Worm (Caenorhabditis elegans): ENCODE data around the gene C07G3.15.

DNA sequence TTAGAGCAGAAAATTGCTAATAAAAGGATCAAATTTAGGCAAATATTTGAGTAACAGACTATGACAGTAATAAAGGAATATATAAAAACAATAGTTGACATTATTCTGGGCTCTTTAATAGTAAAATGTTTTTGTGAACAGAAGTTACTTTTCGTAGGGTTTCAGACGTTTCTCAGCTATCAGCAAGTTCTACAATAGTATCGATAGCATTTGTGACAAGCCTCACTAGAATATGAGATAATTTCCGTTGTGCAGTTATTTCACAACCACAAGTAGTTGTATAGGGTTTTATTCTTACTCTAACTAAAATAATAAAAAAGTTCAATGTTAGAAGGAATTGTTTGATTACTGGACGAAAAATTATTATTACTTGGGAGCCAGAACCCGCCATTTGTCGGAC is 49.7 kb upstream of the C07G3.15 start, which contains the start of gene srbc-68:
- TF ChIP-seq madf-6 (GFP tag; IDR thresholded peaks at IDR 0.05) (no peak), F10E7.11 (tag; optimal IDR thresholded peaks at IDR 0.05) (no peak), zfh-2 (GFP tag; conservative IDR thresholded peaks at IDR 0.05) (no peak)

Data from whole organism, young adult.